Worm (Caenorhabditis elegans) whole organism, L3 larva: Measurements from ENCODE around the gene C01G10.9.

ENCODE experiments used
- R02D3.7 ChIP-seq: fragments of 150-350 bp; optimal IDR thresholded peaks from 2 replicates; lab custom pipeline; 2014; ENCODE audit warnings: missing biosample characterization, missing genetic modification characterization
- ZK546.5 ChIP-seq: sonication (generic microtip); optimal IDR thresholded peaks from 2 replicates; lab custom pipeline; 2017; ENCODE audit warnings: missing biosample characterization, missing genetic modification characterization
- aly-2 ChIP-seq: fragments of 150-350 bp; optimal IDR thresholded peaks from 2 replicates; lab custom pipeline; 2014; ENCODE audit warnings: missing biosample characterization, missing genetic modification characterization
- ama-1 ChIP-seq: fragments of 150-350 bp; optimal IDR thresholded peaks from 2 replicates; lab custom pipeline; 2018
- ceh-16 ChIP-seq: sonication (generic microtip); optimal IDR thresholded peaks from 2 replicates; lab custom pipeline; 2017; ENCODE audit warnings: missing biosample characterization, missing genetic modification characterization
- ceh-28 ChIP-seq: fragments of 150-350 bp; optimal IDR thresholded peaks from 2 replicates; lab custom pipeline; 2014; ENCODE audit warnings: missing biosample characterization, missing genetic modification reagents, missing genetic modification characterization
- ceh-82 ChIP-seq: fragments of 150-350 bp; optimal IDR thresholded peaks from 2 replicates; lab custom pipeline; 2014; ENCODE audit warnings: missing biosample characterization, missing genetic modification characterization
- ceh-9 ChIP-seq: sonication (generic microtip); optimal IDR thresholded peaks from 2 replicates; lab custom pipeline; 2018; ENCODE audit warnings: missing biosample characterization, missing genetic modification characterization
- daf-12 ChIP-seq: fragments of 150-350 bp; optimal IDR thresholded peaks from 2 replicates; lab custom pipeline; 2014; ENCODE audit warnings: missing biosample characterization, missing genetic modification reagents, missing genetic modification characterization
- egl-27 ChIP-seq: sonication (generic microtip); optimal IDR thresholded peaks from 4 replicates; lab custom pipeline; 2017; ENCODE audit warnings: missing biosample characterization, missing genetic modification reagents, missing genetic modification characterization
- egl-5 ChIP-seq: fragments of 150-350 bp; optimal IDR thresholded peaks from 2 replicates; lab custom pipeline; 2017; ENCODE audit warnings: missing biosample characterization, missing genetic modification reagents, missing genetic modification characterization, inconsistent platforms
- elt-1 ChIP-seq: fragments of 150-350 bp; optimal IDR thresholded peaks from 2 replicates; lab custom pipeline; 2014; ENCODE audit warnings: missing biosample characterization, missing genetic modification characterization
- elt-2 ChIP-seq: sonication (generic microtip); optimal IDR thresholded peaks from 2 replicates; lab custom pipeline; 2016; ENCODE audit warnings: missing genetic modification reagents, mild to moderate bottlenecking, missing genetic modification characterization, missing compliant biosample characterization
- elt-3 ChIP-seq, 3 experiments: fragments of 150-350 bp in 1 of 3; sonication (generic microtip) in 2 of 3; optimal IDR thresholded peaks; 2 replicates in 2 of 3; 4 replicates in 1 of 3; lab custom pipeline; 2014 to 2017; ENCODE audit warnings: missing biosample characterization in 3 of 3, missing genetic modification characterization in 3 of 3
- eor-1 ChIP-seq, 2 experiments: fragments of 150-350 bp; optimal IDR thresholded peaks; 2 replicates each; lab custom pipeline; 2014 to 2018; ENCODE audit warnings: missing biosample characterization in 2 of 2, missing genetic modification characterization in 2 of 2
- fkh-10 ChIP-seq: sonication (generic microtip); optimal IDR thresholded peaks from 2 replicates; lab custom pipeline; 2017; ENCODE audit warnings: missing biosample characterization, missing genetic modification reagents, missing genetic modification characterization
- fkh-2 ChIP-seq: fragments of 150-350 bp; optimal IDR thresholded peaks from 2 replicates; lab custom pipeline; 2014; ENCODE audit warnings: missing biosample characterization, missing genetic modification reagents, missing genetic modification characterization
- fos-1 ChIP-seq: fragments of 150-350 bp; optimal IDR thresholded peaks from 2 replicates; lab custom pipeline; 2014; ENCODE audit warnings: missing biosample characterization, missing genetic modification characterization
- hmg-11 ChIP-seq: sonication (generic microtip); optimal IDR thresholded peaks from 2 replicates; lab custom pipeline; 2016; ENCODE audit warnings: missing genetic modification characterization, missing compliant biosample characterization
- jun-1 ChIP-seq: fragments of 150-350 bp; optimal IDR thresholded peaks from 2 replicates; lab custom pipeline; 2014; ENCODE audit warnings: missing biosample characterization, missing genetic modification reagents, missing genetic modification characterization
- lin-15B ChIP-seq: fragments of 150-350 bp; optimal IDR thresholded peaks from 2 replicates; lab custom pipeline; 2014; ENCODE audit warnings: missing biosample characterization, missing genetic modification characterization
- lin-39 ChIP-seq: fragments of 150-350 bp; optimal IDR thresholded peaks from 2 replicates; lab custom pipeline; 2018; ENCODE audit warnings: missing biosample characterization, missing genetic modification reagents, missing genetic modification characterization
- lsy-12 ChIP-seq: sonication (generic microtip); optimal IDR thresholded peaks from 2 replicates; lab custom pipeline; 2016; ENCODE audit warnings: mild to moderate bottlenecking, missing genetic modification characterization, missing compliant biosample characterization
- mdl-1 ChIP-seq: fragments of 150-350 bp; optimal IDR thresholded peaks from 2 replicates; lab custom pipeline; 2014; ENCODE audit warnings: missing biosample characterization, missing genetic modification characterization
- mml-1 ChIP-seq: fragments of 150-350 bp; sonication (generic microtip); optimal IDR thresholded peaks from 3 replicates; lab custom pipeline; 2014; ENCODE audit warnings: missing biosample characterization, missing genetic modification characterization
- nfya-1 ChIP-seq: sonication (generic microtip); optimal IDR thresholded peaks from 2 replicates; lab custom pipeline; 2017; ENCODE audit warnings: missing genetic modification characterization, mild to moderate bottlenecking, missing compliant biosample characterization, antibody characterized with exemption, moderate library complexity; ENCODE audit not compliant: insufficient read depth
- nhr-11 ChIP-seq: fragments of 150-350 bp; optimal IDR thresholded peaks from 2 replicates; lab custom pipeline; 2014; ENCODE audit warnings: missing biosample characterization, missing genetic modification characterization
- nhr-12 ChIP-seq: fragments of 150-350 bp; optimal IDR thresholded peaks from 2 replicates; lab custom pipeline; 2014; ENCODE audit warnings: missing biosample characterization, missing genetic modification characterization
- nhr-23 ChIP-seq: fragments of 150-350 bp; optimal IDR thresholded peaks from 2 replicates; lab custom pipeline; 2014; ENCODE audit warnings: missing biosample characterization, missing genetic modification reagents, missing genetic modification characterization
- nhr-237 ChIP-seq: fragments of 150-350 bp; optimal IDR thresholded peaks from 2 replicates; lab custom pipeline; 2014; ENCODE audit warnings: missing biosample characterization, missing genetic modification characterization
- nhr-25 ChIP-seq: sonication (generic microtip); optimal IDR thresholded peaks from 2 replicates; lab custom pipeline; 2017; ENCODE audit warnings: missing biosample characterization, missing genetic modification characterization
- nhr-28 ChIP-seq: fragments of 150-350 bp; optimal IDR thresholded peaks from 2 replicates; lab custom pipeline; 2014; ENCODE audit warnings: missing biosample characterization, missing genetic modification characterization
- nhr-43 ChIP-seq: sonication (generic microtip); optimal IDR thresholded peaks from 2 replicates; lab custom pipeline; 2016; ENCODE audit warnings: mild to moderate bottlenecking, missing genetic modification characterization, missing compliant biosample characterization; ENCODE audit not compliant: poor library complexity, severe bottlenecking
- nhr-67 ChIP-seq: fragments of 150-350 bp; optimal IDR thresholded peaks from 2 replicates; lab custom pipeline; 2014; ENCODE audit warnings: missing biosample characterization, missing genetic modification characterization
- nhr-76 ChIP-seq: fragments of 150-350 bp; sonication (generic microtip); optimal IDR thresholded peaks from 5 replicates; lab custom pipeline; 2014; ENCODE audit warnings: missing biosample characterization, missing genetic modification characterization
- nhr-77 ChIP-seq: fragments of 150-350 bp; optimal IDR thresholded peaks from 2 replicates; lab custom pipeline; 2014; ENCODE audit warnings: missing biosample characterization, missing genetic modification characterization
- pha-4 ChIP-seq: fragments of 150-350 bp; optimal IDR thresholded peaks from 2 replicates; lab custom pipeline; 2014; ENCODE audit warnings: missing biosample characterization, missing genetic modification reagents, missing genetic modification characterization
- pqm-1 ChIP-seq: fragments of 150-350 bp; optimal IDR thresholded peaks from 2 replicates; lab custom pipeline; 2017; ENCODE audit warnings: missing biosample characterization, missing genetic modification characterization, inconsistent platforms
- sea-2 ChIP-seq: fragments of 150-350 bp; sonication (generic microtip); optimal IDR thresholded peaks from 4 replicates; lab custom pipeline; 2014; ENCODE audit warnings: missing biosample characterization, missing genetic modification reagents, missing genetic modification characterization
- skn-1 ChIP-seq: fragments of 150-350 bp; optimal IDR thresholded peaks from 2 replicates; lab custom pipeline; 2014; ENCODE audit warnings: missing biosample characterization, missing genetic modification characterization
- snpc-4 ChIP-seq: fragments of 150-350 bp; optimal IDR thresholded peaks from 2 replicates; lab custom pipeline; 2014; ENCODE audit warnings: missing biosample characterization, missing genetic modification characterization
- tbx-2 ChIP-seq: sonication (generic microtip); optimal IDR thresholded peaks from 2 replicates; lab custom pipeline; 2016; ENCODE audit warnings: mild to moderate bottlenecking, missing genetic modification characterization, missing compliant biosample characterization
- unc-39 ChIP-seq: sonication (generic microtip); optimal IDR thresholded peaks from 4 replicates; lab custom pipeline; 2017; ENCODE audit warnings: missing biosample characterization, missing genetic modification characterization
- unc-62 ChIP-seq: fragments of 150-350 bp; sonication (generic microtip); optimal IDR thresholded peaks from 4 replicates; lab custom pipeline; 2014; ENCODE audit warnings: missing biosample characterization, missing genetic modification reagents, missing genetic modification characterization
- zag-1 ChIP-seq: fragments of 150-350 bp; optimal IDR thresholded peaks from 2 replicates; lab custom pipeline; 2014; ENCODE audit warnings: missing biosample characterization, missing genetic modification characterization
- ztf-11 ChIP-seq: fragments of 150-350 bp; optimal IDR thresholded peaks from 2 replicates; lab custom pipeline; 2014; ENCODE audit warnings: missing biosample characterization, missing genetic modification characterization
- ztf-4 ChIP-seq: fragments of 150-350 bp; optimal IDR thresholded peaks from 2 replicates; lab custom pipeline; 2014; ENCODE audit warnings: missing biosample characterization, missing genetic modification characterization

C01G10.9 gene

DNA sequence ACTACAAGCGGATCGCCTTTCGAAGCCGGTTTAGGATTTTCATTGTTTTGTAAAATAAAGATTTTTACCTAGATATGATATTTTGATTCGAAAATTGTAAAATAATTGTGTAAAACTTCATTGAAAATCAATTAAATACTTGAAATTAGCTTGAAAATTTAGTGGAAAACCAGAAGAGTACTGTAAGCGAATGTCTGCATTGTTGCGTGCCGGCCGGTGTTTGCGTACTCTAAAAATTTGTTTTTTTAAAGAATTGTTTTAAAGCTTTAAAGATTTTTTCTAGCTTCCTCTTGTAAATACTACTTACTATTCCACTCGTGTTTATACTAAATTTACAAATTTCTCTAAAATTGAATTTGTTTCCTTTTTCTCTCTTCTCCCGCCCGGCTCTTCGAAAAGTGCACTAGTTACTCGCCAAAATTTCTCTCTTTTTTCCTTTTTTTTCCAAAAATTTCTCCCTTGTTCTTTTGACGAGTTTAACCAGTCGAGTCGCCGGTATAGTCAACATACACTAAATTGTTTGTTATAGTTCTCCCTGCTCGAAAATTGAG, 12.8 kb upstream of the C01G10.9 start:
- TF ChIP-seq fkh-10 (peak; percentile 52), aly-2 (tag; lab: Kevin White, UChicago) (no peak)

DNA sequence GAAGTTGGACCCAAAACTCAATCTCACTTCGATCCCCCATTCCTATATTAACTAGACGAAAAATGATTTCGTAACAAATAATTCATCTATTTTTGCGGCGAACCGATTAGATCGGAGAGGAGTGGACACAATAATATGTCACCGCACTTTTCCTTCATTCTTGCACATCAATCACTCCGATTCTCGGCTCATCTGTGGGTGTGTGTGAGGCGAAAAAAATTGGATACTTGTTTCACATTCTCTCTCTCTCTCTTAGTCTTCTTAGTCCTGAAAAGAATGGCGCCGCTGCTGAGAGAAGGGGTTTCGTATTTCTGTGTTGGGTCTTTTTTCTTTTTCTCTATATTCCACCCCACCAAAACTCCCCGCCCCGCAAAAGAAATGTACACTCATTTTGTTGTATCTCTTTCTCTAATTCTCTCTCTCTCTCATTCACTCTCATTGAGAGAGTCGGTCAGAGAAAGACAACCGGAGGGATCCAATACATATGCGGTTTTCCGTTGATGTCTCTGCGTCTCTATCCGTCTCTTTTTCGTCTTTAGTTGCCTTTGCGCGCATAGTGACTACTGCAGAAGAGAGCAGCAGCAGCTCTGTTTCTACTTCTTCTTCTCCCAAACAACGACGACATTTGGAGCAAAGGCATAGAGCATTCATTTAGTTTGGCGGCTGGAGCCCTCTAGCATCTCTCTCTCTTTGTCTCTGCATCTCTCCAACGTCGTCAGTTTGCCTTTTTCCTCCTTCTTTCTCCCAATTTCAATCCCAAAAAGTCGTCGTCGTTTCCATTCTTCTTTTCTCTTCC, 11.1 kb upstream of the C01G10.9 start, which contains the start of gene unc-76:
TSS of gene unc-76 (plus strand) at position 746 of the 796 bp plus-strand sequence.
- TF ChIP-seq zag-1 (tag; lab: Kevin White, UChicago) (peak; percentile 73), tbx-2 (tag; lab: Kevin White, UChicago) (peak; percentile 74), jun-1 (tag; lab: Kevin White, UChicago) (no peak), R02D3.7 (tag; lab: Kevin White, UChicago) (peak; percentile 58), lin-15B (tag; lab: Kevin White, UChicago) (peak; percentile 62), elt-2 (peak; percentile 0), hmg-11 (tag; lab: Kevin White, UChicago) (peak; percentile 89), nhr-28 (no peak), nhr-67 (no peak), nhr-12 (tag; lab: Kevin White, UChicago) (no peak), nhr-43 (tag; lab: Kevin White, UChicago) (peak; percentile 42), nfya-1 (tag; lab: Kevin White, UChicago) (peak; percentile 81), nhr-23 (tag; lab: Kevin White, UChicago) (peak; percentile 5), nhr-11 (tag; lab: Kevin White, UChicago) (peak; percentile 56), nhr-76 (tag; lab: Kevin White, UChicago) (no peak), ceh-16 (tag; lab: Kevin White, UChicago) (no peak), nhr-77 (tag; lab: Kevin White, UChicago) (no peak), ama-1 (lab: Kevin White, UChicago) (peak; percentile 8), snpc-4 (tag; lab: Kevin White, UChicago) (peak; percentile 61), mml-1 (tag; lab: Kevin White, UChicago) (no peak), elt-1 (tag; lab: Kevin White, UChicago) (no peak), fkh-10 (peak; percentile 54), aly-2 (tag; lab: Kevin White, UChicago) (no peak), ceh-82 (tag; lab: Kevin White, UChicago) (no peak), elt-3 (tag; optimal IDR thresholded peaks at IDR 0.05; lab: Kevin White, UChicago) (no peak), mdl-1 (no peak), skn-1 (tag; lab: Kevin White, UChicago) (no peak), ztf-11 (tag; lab: Kevin White, UChicago) (no peak), unc-62 (GFP tag; lab: Kevin White, UChicago) (peak; percentile 81), pqm-1 (tag; lab: Kevin White, UChicago) (no peak), ceh-28 (tag; lab: Kevin White, UChicago) (peak; percentile 59), unc-39 (tag; lab: Kevin White, UChicago) (no peak), ceh-9 (no peak), fos-1 (tag; lab: Kevin White, UChicago) (no peak), ztf-4 (tag; lab: Kevin White, UChicago) (no peak), pha-4 (tag; lab: Kevin White, UChicago) (peak; percentile 89), eor-1 (tag; optimal IDR thresholded peaks at IDR 0.05; lab: Kevin White, UChicago) (no peak), egl-27 (peak; percentile 68), lsy-12 (tag; lab: Kevin White, UChicago) (peak; percentile 54), fkh-2 (no peak), lin-39 (peak; percentile 96), daf-12 (tag; lab: Kevin White, UChicago) (no peak), sea-2 (GFP tag; lab: Kevin White, UChicago) (peak; percentile 2), nhr-25 (no peak), nhr-237 (no peak), egl-5 (tag; lab: Kevin White, UChicago) (peak; percentile 62), ZK546.5 (tag; lab: Kevin White, UChicago) (no peak)
